Worm (Caenorhabditis elegans) whole organism, L3 larva: ENCODE measurements around the gene col-175.

Experiments used
- aly-2 ChIP-seq: fragments of 150-350 bp; optimal IDR thresholded peaks from 2 replicates; lab custom pipeline; 2014; ENCODE audit warnings: missing biosample characterization, missing genetic modification characterization
- fkh-10 ChIP-seq: sonication (generic microtip); optimal IDR thresholded peaks from 2 replicates; lab custom pipeline; 2017; ENCODE audit warnings: missing biosample characterization, missing genetic modification reagents, missing genetic modification characterization
- fkh-2 ChIP-seq: fragments of 150-350 bp; optimal IDR thresholded peaks from 2 replicates; lab custom pipeline; 2014; ENCODE audit warnings: missing biosample characterization, missing genetic modification reagents, missing genetic modification characterization
- lin-15B ChIP-seq: fragments of 150-350 bp; optimal IDR thresholded peaks from 2 replicates; lab custom pipeline; 2014; ENCODE audit warnings: missing biosample characterization, missing genetic modification characterization
- mdl-1 ChIP-seq: fragments of 150-350 bp; optimal IDR thresholded peaks from 2 replicates; lab custom pipeline; 2014; ENCODE audit warnings: missing biosample characterization, missing genetic modification characterization
- nfya-1 ChIP-seq: sonication (generic microtip); optimal IDR thresholded peaks from 2 replicates; lab custom pipeline; 2017; ENCODE audit warnings: missing genetic modification characterization, mild to moderate bottlenecking, missing compliant biosample characterization, antibody characterized with exemption, moderate library complexity; ENCODE audit not compliant: insufficient read depth
- nhr-23 ChIP-seq: fragments of 150-350 bp; optimal IDR thresholded peaks from 2 replicates; lab custom pipeline; 2014; ENCODE audit warnings: missing biosample characterization, missing genetic modification reagents, missing genetic modification characterization
- nhr-237 ChIP-seq: fragments of 150-350 bp; optimal IDR thresholded peaks from 2 replicates; lab custom pipeline; 2014; ENCODE audit warnings: missing biosample characterization, missing genetic modification characterization
- nhr-25 ChIP-seq: sonication (generic microtip); optimal IDR thresholded peaks from 2 replicates; lab custom pipeline; 2017; ENCODE audit warnings: missing biosample characterization, missing genetic modification characterization
- nhr-28 ChIP-seq: fragments of 150-350 bp; optimal IDR thresholded peaks from 2 replicates; lab custom pipeline; 2014; ENCODE audit warnings: missing biosample characterization, missing genetic modification characterization
- nhr-76 ChIP-seq: fragments of 150-350 bp; sonication (generic microtip); optimal IDR thresholded peaks from 5 replicates; lab custom pipeline; 2014; ENCODE audit warnings: missing biosample characterization, missing genetic modification characterization
- ztf-11 ChIP-seq: fragments of 150-350 bp; optimal IDR thresholded peaks from 2 replicates; lab custom pipeline; 2014; ENCODE audit warnings: missing biosample characterization, missing genetic modification characterization
- ztf-4 ChIP-seq: fragments of 150-350 bp; optimal IDR thresholded peaks from 2 replicates; lab custom pipeline; 2014; ENCODE audit warnings: missing biosample characterization, missing genetic modification characterization

- TF ChIP-seq nhr-23 (tag; lab: Kevin White, UChicago) (no peak), nhr-28 (tag; lab: Kevin White, UChicago) (no peak), fkh-2 (no peak), lin-15B (no peak), aly-2 (tag; lab: Kevin White, UChicago) (no peak), nhr-237 (tag; lab: Kevin White, UChicago) (no peak), ztf-4 (tag; lab: Kevin White, UChicago) (no peak), nfya-1 (tag; lab: Kevin White, UChicago) (no peak), mdl-1 (tag; lab: Kevin White, UChicago) (no peak), ztf-11 (no peak), nhr-25 (tag; lab: Kevin White, UChicago) (no peak), nhr-76 (no peak), fkh-10 (GFP tag; lab: Kevin White, UChicago) (no peak)
These were observed 36.3 kb upstream of the col-175 start, which contains the start of gene B0416.5 for ce11 chrX:9270753-9271152.
